Fruit fly (Drosophila melanogaster): ENCODE data around the gene Actbeta.

Actbeta gene

DNA sequence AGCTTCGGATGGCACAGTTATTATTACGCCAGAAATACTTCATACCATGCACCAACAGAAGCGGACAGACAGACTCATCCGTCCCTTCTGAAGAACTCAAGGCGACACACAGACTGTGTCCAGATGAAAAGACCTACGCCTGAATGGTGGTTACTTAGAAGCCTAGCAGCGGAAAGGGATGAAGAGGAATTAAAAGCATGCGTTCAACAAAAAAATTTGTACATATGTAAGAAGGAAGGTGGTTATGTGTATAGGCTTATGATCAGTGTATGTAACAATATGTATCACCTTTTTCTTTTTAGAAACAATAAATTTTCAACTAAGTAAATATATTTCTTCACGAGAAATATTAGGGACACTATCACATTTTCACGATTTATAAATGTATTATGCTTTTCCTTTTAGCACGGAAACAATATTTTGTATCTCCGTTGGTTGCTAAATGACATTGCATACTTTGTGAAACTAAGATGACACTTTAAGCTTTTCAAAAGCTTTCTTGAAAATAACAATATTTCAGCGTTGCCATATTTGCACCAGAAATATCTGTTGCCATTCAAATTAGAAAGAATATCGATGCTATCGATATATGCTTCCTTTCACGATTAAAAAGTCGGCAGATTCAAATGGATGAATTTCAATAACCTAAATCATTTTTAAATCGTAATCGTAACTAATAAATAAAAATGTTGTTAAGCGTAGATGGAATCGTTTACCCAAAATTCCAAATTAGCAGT lies at the start of gene Actbeta:
Actbeta (minus strand) TSS at position 471 of the 737 bp plus-strand sequence.
- TF ChIP-seq D1 (tag; optimal IDR thresholded peaks at IDR 0.05): peak; percentile 61
- no peak for TF ChIP-seq rn (GFP tag; IDR thresholded peaks at IDR 0.05)

DNA sequence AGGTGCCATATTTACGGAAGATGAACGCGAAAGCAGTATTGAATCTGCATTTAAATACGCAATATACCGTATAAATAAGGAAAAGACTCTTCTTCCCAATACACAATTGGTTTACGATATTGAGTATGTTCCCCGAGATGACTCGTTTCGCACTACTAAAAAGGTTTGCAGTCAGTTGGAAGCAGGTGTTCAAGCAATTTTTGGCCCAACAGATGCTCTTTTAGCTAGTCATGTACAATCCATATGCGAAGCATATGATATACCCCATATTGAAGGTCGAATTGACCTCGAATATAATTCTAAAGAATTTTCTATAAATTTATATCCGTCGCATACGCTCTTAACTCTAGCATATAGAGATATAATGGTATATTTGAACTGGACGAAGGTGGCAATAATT lies 42.4 kb upstream of the Actbeta start:
- TF ChIP-seq rn (GFP tag; IDR thresholded peaks at IDR 0.05): no peak

DNA sequence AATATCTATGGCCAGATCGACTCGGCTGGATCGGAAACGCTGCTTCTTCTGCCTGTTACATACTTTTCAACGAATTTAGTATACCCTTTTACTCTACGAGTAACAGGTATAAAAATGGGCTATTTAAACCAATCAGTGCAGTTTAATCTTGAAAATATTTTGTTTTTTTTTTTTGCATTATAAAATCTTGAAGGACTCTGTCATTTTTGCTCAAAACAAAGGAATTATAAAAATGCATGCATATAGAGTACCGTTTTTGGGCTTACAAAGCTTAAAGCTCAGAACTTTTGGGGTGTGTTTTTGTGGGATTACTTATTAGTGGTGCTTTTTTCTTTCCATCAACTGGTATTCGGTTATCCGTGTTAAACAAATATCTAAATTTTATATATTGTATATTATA lies 41.7 kb upstream of the Actbeta start, which contains the start of gene CG11155:
CG11155 (plus strand) TSS at position 313 of the 400 bp plus-strand sequence.
- TF ChIP-seq fd96Ca (GFP tag; IDR thresholded peaks at IDR 0.05): no peak
- no peak for TF ChIP-seq EcR (GFP tag; optimal IDR thresholded peaks at IDR 0.05)
- no peak for TF ChIP-seq CG4496 (GFP tag; IDR thresholded peaks at IDR 0.05)
- TF ChIP-seq CG8159 (tag; optimal IDR thresholded peaks at IDR 0.05): no peak
- no peak for TF ChIP-seq CG15710 (tag; optimal IDR thresholded peaks at IDR 0.05)

DNA sequence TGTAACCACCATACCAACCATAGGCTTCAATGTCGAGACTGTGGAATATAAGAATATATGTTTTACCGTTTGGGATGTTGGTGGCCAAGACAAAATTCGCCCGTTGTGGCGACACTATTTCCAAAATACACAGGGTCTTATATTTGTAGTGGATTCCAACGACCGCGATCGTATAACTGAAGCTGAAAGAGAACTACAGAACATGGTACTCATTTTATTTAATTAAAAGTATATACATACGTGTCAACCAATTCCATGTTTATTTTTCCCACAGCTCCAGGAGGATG lies 39.8 kb upstream of the Actbeta start:
- TF ChIP-seq Snoo (tag; optimal IDR thresholded peaks at IDR 0.05) (no peak), CG4496 (GFP tag; IDR thresholded peaks at IDR 0.05) (no peak), CG9948 (tag; optimal IDR thresholded peaks at IDR 0.05) (no peak), CG8301 (tag; optimal IDR thresholded peaks at IDR 0.05) (no peak), CG13204 (GFP tag; optimal IDR thresholded peaks at IDR 0.05) (no peak), CG34367 (tag; optimal IDR thresholded peaks at IDR 0.05) (no peak)

DNA sequence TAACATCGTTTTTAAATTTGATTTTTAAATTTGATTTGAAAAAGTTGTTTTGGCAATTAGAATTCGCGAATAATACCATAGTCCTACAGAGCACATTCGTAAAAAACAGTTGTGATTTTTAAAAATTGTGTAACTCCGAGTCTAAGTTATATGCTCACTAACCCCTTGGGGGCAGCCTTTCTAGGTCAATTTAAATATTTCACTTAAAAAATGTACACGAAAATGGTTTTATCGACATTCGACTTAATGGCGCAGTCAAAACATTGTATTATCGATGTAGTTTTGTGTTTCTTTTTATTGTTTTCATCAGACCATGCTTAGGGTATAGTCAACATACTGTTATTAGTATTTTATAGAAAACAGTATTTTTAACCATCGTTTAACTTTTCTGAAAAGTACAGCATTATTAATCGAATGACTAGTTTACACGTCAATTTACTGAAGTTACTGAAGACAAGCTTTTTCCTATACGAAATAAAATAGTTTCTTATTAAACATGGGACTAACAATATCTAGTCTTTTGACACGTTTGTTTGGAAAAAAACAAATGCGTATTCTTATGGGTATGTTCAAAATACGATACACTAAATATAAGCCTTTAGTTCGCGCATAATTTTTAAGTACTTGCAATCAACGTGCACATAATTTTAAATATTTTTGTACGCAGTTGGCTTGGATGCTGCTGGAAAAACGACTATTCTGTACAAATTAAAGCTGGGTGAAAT lies 39.3 kb upstream of the Actbeta start, which contains the start of gene Arf4:
Arf4 (plus strand) TSS at position 399 of the 725 bp plus-strand sequence.
- TF ChIP-seq Ets98B (GFP tag; IDR thresholded peaks at IDR 0.05) (no peak), Pif1A (GFP tag; optimal IDR thresholded peaks at IDR 0.05) (no peak), EcR (GFP tag; optimal IDR thresholded peaks at IDR 0.05) (no peak), CG12605 (GFP tag; IDR thresholded peaks at IDR 0.05) (no peak), CG34367 (tag; optimal IDR thresholded peaks at IDR 0.05) (no peak), CG9948 (tag; optimal IDR thresholded peaks at IDR 0.05) (no peak), D1 (tag; optimal IDR thresholded peaks at IDR 0.05) (no peak), CG10348 (GFP tag; IDR thresholded peaks at IDR 0.05) (no peak), Snoo (tag; optimal IDR thresholded peaks at IDR 0.05) (no peak), rn (GFP tag; IDR thresholded peaks at IDR 0.05) (no peak), gl (tag; optimal IDR thresholded peaks at IDR 0.05) (no peak), CG32121 (GFP tag; IDR thresholded peaks at IDR 0.05) (no peak), CG4496 (GFP tag; IDR thresholded peaks at IDR 0.05) (no peak), CG13204 (GFP tag; optimal IDR thresholded peaks at IDR 0.05) (no peak), CG14655 (GFP tag; optimal IDR thresholded peaks at IDR 0.05) (no peak), Pif1B (GFP tag; optimal IDR thresholded peaks at IDR 0.05) (no peak), CG17806 (tag; optimal IDR thresholded peaks at IDR 0.05) (no peak), CG15710 (tag; optimal IDR thresholded peaks at IDR 0.05) (no peak), CG8159 (tag; optimal IDR thresholded peaks at IDR 0.05) (no peak)

DNA sequence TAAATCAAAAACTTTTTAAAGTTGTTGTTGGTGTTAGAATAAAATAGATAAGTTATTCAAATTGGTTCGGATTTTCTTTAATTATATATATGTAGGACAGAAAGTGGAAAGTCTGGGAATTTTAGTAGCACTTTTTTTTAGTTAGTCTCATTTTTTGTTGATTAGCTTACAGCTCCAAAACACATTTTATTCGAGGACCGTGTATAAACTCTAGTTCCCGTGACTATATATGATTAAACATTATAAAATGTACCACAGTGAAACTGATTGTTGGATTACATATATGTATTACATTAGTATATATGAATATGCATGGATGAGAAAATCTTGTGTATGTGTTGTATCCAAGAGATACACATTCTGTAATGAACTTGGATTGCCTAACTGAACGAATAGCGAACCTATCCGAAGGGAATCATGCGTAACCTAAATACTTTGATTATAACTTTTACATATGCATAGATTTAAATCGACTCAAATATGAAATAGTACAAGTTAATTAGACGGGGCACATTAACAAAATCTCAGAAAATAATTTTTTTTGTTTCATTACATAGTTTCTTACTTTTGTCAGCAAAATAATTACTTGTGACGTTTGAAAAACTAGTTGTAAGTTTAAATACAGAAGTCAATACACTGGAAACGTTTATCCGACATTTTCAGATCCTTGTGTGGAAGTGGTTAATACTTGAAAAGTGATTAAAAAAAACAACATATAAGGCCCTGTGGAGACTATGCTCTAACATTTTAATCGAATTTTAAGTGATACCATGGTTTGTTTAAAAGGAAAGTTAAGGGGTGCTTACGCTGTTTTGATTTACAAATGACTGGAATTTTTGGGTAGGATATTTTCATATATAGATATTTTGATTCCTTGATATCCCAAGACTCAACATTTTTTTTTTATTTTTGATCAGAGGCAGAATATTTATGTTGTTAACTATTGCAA lies 38.3 kb upstream of the Actbeta start, which contains the start of gene Cals:
Cals (minus strand) TSS at position 700 of the 949 bp plus-strand sequence.
- TF ChIP-seq Ets98B (GFP tag; IDR thresholded peaks at IDR 0.05): no peak
- no peak for TF ChIP-seq Snoo (tag; optimal IDR thresholded peaks at IDR 0.05)
- TF ChIP-seq rn (GFP tag; IDR thresholded peaks at IDR 0.05): no peak
- TF ChIP-seq CG32121 (GFP tag; IDR thresholded peaks at IDR 0.05): no peak
- no peak for TF ChIP-seq CG4496 (GFP tag; IDR thresholded peaks at IDR 0.05)
- TF ChIP-seq CG8301 (tag; optimal IDR thresholded peaks at IDR 0.05): no peak
- no peak for TF ChIP-seq gl (tag; optimal IDR thresholded peaks at IDR 0.05)
- TF ChIP-seq CG8159 (tag; optimal IDR thresholded peaks at IDR 0.05): no peak
- TF ChIP-seq fd96Ca (GFP tag; IDR thresholded peaks at IDR 0.05): no peak
- no peak for TF ChIP-seq CG12605 (GFP tag; IDR thresholded peaks at IDR 0.05)
- TF ChIP-seq CG17806 (tag; optimal IDR thresholded peaks at IDR 0.05): no peak
- no peak for TF ChIP-seq CG9948 (tag; optimal IDR thresholded peaks at IDR 0.05)
- TF ChIP-seq Pif1B (GFP tag; optimal IDR thresholded peaks at IDR 0.05): no peak
- no peak for TF ChIP-seq CG10348 (GFP tag; IDR thresholded peaks at IDR 0.05)
- TF ChIP-seq CG14655 (GFP tag; optimal IDR thresholded peaks at IDR 0.05): no peak

All from whole organism, pupa.